Worm (Caenorhabditis elegans) whole organism, L3 larva: Measurements from ENCODE around the gene K08B5.2.

Experiments used
- R02D3.7 ChIP-seq: fragments of 150-350 bp; optimal IDR thresholded peaks from 2 replicates; lab custom pipeline; 2014; ENCODE audit warnings: missing biosample characterization, missing genetic modification characterization
- ceh-28 ChIP-seq: fragments of 150-350 bp; optimal IDR thresholded peaks from 2 replicates; lab custom pipeline; 2014; ENCODE audit warnings: missing biosample characterization, missing genetic modification reagents, missing genetic modification characterization
- fos-1 ChIP-seq: fragments of 150-350 bp; optimal IDR thresholded peaks from 2 replicates; lab custom pipeline; 2014; ENCODE audit warnings: missing biosample characterization, missing genetic modification characterization
- lin-15B ChIP-seq: fragments of 150-350 bp; optimal IDR thresholded peaks from 2 replicates; lab custom pipeline; 2014; ENCODE audit warnings: missing biosample characterization, missing genetic modification characterization
- lin-39 ChIP-seq: fragments of 150-350 bp; optimal IDR thresholded peaks from 2 replicates; lab custom pipeline; 2018; ENCODE audit warnings: missing biosample characterization, missing genetic modification reagents, missing genetic modification characterization
- nfya-1 ChIP-seq: sonication (generic microtip); optimal IDR thresholded peaks from 2 replicates; lab custom pipeline; 2017; ENCODE audit warnings: missing genetic modification characterization, mild to moderate bottlenecking, missing compliant biosample characterization, antibody characterized with exemption, moderate library complexity; ENCODE audit not compliant: insufficient read depth
- nhr-23 ChIP-seq: fragments of 150-350 bp; optimal IDR thresholded peaks from 2 replicates; lab custom pipeline; 2014; ENCODE audit warnings: missing biosample characterization, missing genetic modification reagents, missing genetic modification characterization
- nhr-77 ChIP-seq: fragments of 150-350 bp; optimal IDR thresholded peaks from 2 replicates; lab custom pipeline; 2014; ENCODE audit warnings: missing biosample characterization, missing genetic modification characterization
- snpc-4 ChIP-seq: fragments of 150-350 bp; optimal IDR thresholded peaks from 2 replicates; lab custom pipeline; 2014; ENCODE audit warnings: missing biosample characterization, missing genetic modification characterization
- zag-1 ChIP-seq: fragments of 150-350 bp; optimal IDR thresholded peaks from 2 replicates; lab custom pipeline; 2014; ENCODE audit warnings: missing biosample characterization, missing genetic modification characterization

- TF ChIP-seq lin-15B (no peak), nfya-1 (tag; lab: Kevin White, UChicago) (no peak), R02D3.7 (tag; lab: Kevin White, UChicago) (no peak), snpc-4 (tag; lab: Kevin White, UChicago) (no peak), nhr-23 (tag; lab: Kevin White, UChicago) (no peak), ceh-28 (tag; lab: Kevin White, UChicago) (no peak), lin-39 (tag; lab: Kevin White, UChicago) (no peak), nhr-77 (no peak), zag-1 (tag; lab: Kevin White, UChicago) (no peak), fos-1 (tag; lab: Kevin White, UChicago) (no peak)
These were observed 48.3 kb downstream of the K08B5.2 start, which contains the start of gene T25D1.3 for ce11 chrX:16505348-16505747.
